Worm (Caenorhabditis elegans): ENCODE measurements around the gene aat-1.

DNA sequence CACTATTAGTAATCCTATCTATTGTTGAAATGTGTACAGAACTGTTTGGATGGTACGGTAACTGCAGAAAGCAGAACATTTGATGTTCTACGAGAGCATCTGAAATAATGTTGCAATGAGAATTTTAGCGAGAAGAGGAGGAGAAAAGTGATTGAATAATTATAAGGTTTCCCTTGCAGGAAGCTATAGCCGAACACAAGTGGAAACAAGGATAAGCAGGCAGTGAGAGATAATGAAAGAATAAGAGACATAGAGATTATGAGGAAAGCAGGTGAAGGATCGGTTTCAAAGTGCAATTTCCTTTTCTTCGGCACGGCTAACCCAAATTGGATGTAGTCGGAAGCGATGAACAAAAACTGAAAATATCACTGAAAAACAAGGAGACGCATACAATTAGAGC, 40.4 kb upstream of the aat-1 start, which contains the start of gene del-2:
- TF ChIP-seq mdl-1 (tag; optimal IDR thresholded peaks at IDR 0.05), result no peak
- TF ChIP-seq nhr-76 (tag; optimal IDR thresholded peaks at IDR 0.05), result no peak
- TF ChIP-seq fkh-2 (tag; optimal IDR thresholded peaks at IDR 0.05), result no peak
- no peak for TF ChIP-seq fkh-10 (GFP tag; optimal IDR thresholded peaks at IDR 0.05)
- TF ChIP-seq nhr-237 (tag; optimal IDR thresholded peaks at IDR 0.05), result no peak
- no peak for TF ChIP-seq ama-1 (optimal IDR thresholded peaks at IDR 0.05)
- no peak for TF ChIP-seq sea-2 (GFP tag; optimal IDR thresholded peaks at IDR 0.05)
- TF ChIP-seq ceh-28 (tag; optimal IDR thresholded peaks at IDR 0.05), result no peak
